Fruit fly (Drosophila melanogaster): ENCODE results near the gene lmd.

lmd gene

dm6 chr3R:23061209-23061608, 34.7 kb upstream of the lmd start, which contains the start of the genes sav and Ublcp1 (continued):
- TF ChIP-seq foxo (GFP tag; optimal IDR thresholded peaks at IDR 0.05) (peak in 1 of 2 experiments; percentile 24), Hnf4 (GFP tag; optimal IDR thresholded peaks at IDR 0.05) (no peak), h (GFP tag; optimal IDR thresholded peaks at IDR 0.05) (peak; percentile 24), fru (GFP tag; optimal IDR thresholded peaks at IDR 0.05) (no peak)

- TF ChIP-seq Myc (optimal IDR thresholded peaks at IDR 0.05) (no peak), psq (GFP tag; optimal IDR thresholded peaks at IDR 0.05) (no peak), Hr83 (GFP tag; optimal IDR thresholded peaks at IDR 0.05; ENCODE audit: poor library complexity, severe bottlenecking) (no peak), usp (GFP tag; optimal IDR thresholded peaks at IDR 0.05) (no peak), Mio (GFP tag; optimal IDR thresholded peaks at IDR 0.05) (no peak), dl (GFP tag; optimal IDR thresholded peaks at IDR 0.05; ENCODE audit: insufficient read depth in 1 of 2, partially characterized antibody in 2 of 2) (no peak), foxo (GFP tag; optimal IDR thresholded peaks at IDR 0.05) (no peak)
Measured at dm6 chr3R:23060166-23060565, 33.7 kb upstream of the lmd start.

dm6 chr3R:23058858-23059257, 32.3 kb upstream of the lmd start, which contains the start of gene Ctns:
Gene Ctns, minus strand, starts transcription at chr3R:23058958.
- no peak for TF ChIP-seq GATAd (GFP tag; optimal IDR thresholded peaks at IDR 0.05)

DNA sequence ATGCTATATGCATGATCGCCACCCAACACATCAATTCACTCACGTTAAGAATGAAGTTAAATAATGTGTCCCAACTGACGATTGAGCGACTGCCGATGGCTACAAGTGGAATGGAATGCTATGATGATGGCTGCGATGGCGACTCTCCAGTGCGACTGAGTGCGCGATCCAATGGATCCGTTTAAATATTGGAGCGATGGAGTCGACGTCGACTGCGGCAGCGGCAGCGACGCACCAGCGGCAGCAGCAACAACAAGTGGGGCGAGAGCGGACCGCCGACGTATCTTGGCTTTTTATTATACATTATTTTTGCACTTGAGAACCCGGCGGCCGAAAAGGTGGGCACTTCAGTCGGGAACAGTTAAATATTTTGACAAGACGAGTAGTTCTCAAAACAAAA, 30.9 kb upstream of the lmd start:
- TF ChIP-seq Dif (GFP tag; optimal IDR thresholded peaks at IDR 0.05; ENCODE audit: partially characterized antibody) (peak; percentile 17), h (GFP tag; optimal IDR thresholded peaks at IDR 0.05) (no peak)

DNA sequence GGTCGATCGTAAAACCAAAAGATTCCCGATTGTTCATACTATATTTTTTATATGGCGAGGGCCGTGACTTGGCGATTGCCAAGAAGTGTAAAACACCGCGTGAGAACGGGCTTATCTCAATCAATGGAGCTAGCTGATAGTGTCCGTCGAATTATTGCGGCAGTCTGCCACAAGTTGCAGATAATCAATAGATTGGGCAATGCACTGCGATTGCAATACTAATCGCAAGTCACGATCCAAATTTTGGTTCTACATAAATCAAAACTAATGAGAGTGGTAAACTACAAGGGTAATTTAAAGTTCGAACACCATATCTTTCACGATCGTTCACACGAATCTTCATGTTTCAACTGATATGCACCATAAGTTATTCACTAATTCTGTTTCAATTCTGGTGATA, 30.2 kb upstream of the lmd start:
- no peak for TF ChIP-seq foxo (GFP tag; optimal IDR thresholded peaks at IDR 0.05)
- no peak for TF ChIP-seq Rel (GFP tag; optimal IDR thresholded peaks at IDR 0.05)
- TF ChIP-seq Rel (tag; optimal IDR thresholded peaks at IDR 0.05) = peak; percentile 30

DNA sequence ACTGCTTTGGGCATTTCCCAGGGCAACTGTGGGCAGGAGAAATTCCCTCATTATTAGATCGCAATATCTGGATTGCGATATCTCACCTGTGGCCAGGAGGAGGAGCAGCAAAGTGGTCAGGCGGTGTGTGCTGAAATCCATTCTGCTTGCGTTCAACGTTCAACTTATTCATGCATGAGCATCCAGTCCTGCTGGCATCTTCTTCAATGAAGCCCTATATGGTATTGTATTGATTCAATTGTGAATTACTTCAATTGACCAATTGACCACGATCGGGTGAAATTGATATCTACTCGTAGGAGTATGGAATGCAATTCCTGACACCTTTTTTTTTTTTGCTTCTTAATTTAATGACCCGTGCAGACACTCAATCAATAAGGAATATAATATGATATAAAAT, 29.6 kb upstream of the lmd start:
- TF ChIP-seq GATAd (GFP tag; optimal IDR thresholded peaks at IDR 0.05) (no peak), h (GFP tag; optimal IDR thresholded peaks at IDR 0.05) (no peak), fru (GFP tag; optimal IDR thresholded peaks at IDR 0.05) (no peak), ey (GFP tag; optimal IDR thresholded peaks at IDR 0.05) (no peak), Rel (GFP tag; optimal IDR thresholded peaks at IDR 0.05) (no peak), Rel (tag; optimal IDR thresholded peaks at IDR 0.05) (no peak), Vsx2 (GFP tag; optimal IDR thresholded peaks at IDR 0.05; ENCODE audit: partially characterized antibody) (no peak)

DNA sequence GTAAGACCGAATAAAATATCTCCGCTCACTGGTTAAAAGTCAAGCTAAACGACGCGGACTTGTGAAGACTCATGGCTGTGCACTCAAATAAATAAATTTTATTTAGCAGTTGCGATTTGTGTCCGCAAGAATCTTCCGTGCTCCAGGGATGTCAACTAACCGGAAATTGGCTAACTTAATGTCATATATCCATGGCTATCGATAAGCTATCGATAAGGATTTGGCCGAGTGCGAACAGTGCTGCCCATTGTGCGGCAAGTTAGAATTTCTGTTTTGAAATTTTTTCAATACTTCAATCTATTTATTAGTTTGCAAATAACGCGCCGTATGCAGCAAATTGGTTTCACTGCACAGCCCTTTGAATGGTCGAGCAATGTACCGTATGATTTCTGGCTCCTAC, 27.4 kb upstream of the lmd start, which contains the start of gene p53:
Gene p53, minus strand, starts transcription at position 147 of the 400 bp plus-strand sequence.
- TF ChIP-seq OdsH (GFP tag; optimal IDR thresholded peaks at IDR 0.05) (peak; percentile 51), HLH106 (tag; optimal IDR thresholded peaks at IDR 0.05) (peak; percentile 60), foxo (GFP tag; optimal IDR thresholded peaks at IDR 0.05) (peak in 1 of 2 experiments; percentile 39), Hr78 (GFP tag; optimal IDR thresholded peaks at IDR 0.05) (no peak), sv (GFP tag; optimal IDR thresholded peaks at IDR 0.05) (peak; percentile 64), brk (GFP tag; optimal IDR thresholded peaks at IDR 0.05) (no peak), woc (GFP tag; optimal IDR thresholded peaks at IDR 0.05) (no peak), psq (GFP tag; optimal IDR thresholded peaks at IDR 0.05) (no peak), GATAd (GFP tag; optimal IDR thresholded peaks at IDR 0.05) (no peak), Rel (GFP tag; optimal IDR thresholded peaks at IDR 0.05) (no peak), Rel (tag; optimal IDR thresholded peaks at IDR 0.05) (no peak), Dfd (GFP tag; optimal IDR thresholded peaks at IDR 0.05) (no peak), rgr (GFP tag; optimal IDR thresholded peaks at IDR 0.05) (peak; percentile 68), h (GFP tag; optimal IDR thresholded peaks at IDR 0.05) (peak; percentile 55), dl (GFP tag; optimal IDR thresholded peaks at IDR 0.05; ENCODE audit: insufficient read depth in 1 of 2, partially characterized antibody in 2 of 2) (no peak), CG32264 (GFP tag; optimal IDR thresholded peaks at IDR 0.05) (peak; percentile 41), lola (GFP tag; optimal IDR thresholded peaks at IDR 0.05) (no peak), dmrt93B (GFP tag; optimal IDR thresholded peaks at IDR 0.05) (peak; percentile 69), Hr83 (GFP tag; optimal IDR thresholded peaks at IDR 0.05; ENCODE audit: poor library complexity, severe bottlenecking) (peak; percentile 62), N (GFP tag; optimal IDR thresholded peaks at IDR 0.05) (no peak), br (GFP tag; optimal IDR thresholded peaks at IDR 0.05) (peak; percentile 47), Dif (GFP tag; optimal IDR thresholded peaks at IDR 0.05; ENCODE audit: partially characterized antibody) (no peak), fru (GFP tag; optimal IDR thresholded peaks at IDR 0.05) (peak; percentile 20), Hnf4 (GFP tag; optimal IDR thresholded peaks at IDR 0.05) (no peak), usp (GFP tag; optimal IDR thresholded peaks at IDR 0.05) (no peak), Sp1 (GFP tag; optimal IDR thresholded peaks at IDR 0.05) (peak; percentile 53), CG9705 (GFP tag; optimal IDR thresholded peaks at IDR 0.05) (peak; percentile 63), Abd-B (GFP tag; optimal IDR thresholded peaks at IDR 0.05) (no peak)

All from whole organism, wandering third instar larva.